Fruit fly (Drosophila melanogaster): ENCODE results near the gene Art2.

DNA sequence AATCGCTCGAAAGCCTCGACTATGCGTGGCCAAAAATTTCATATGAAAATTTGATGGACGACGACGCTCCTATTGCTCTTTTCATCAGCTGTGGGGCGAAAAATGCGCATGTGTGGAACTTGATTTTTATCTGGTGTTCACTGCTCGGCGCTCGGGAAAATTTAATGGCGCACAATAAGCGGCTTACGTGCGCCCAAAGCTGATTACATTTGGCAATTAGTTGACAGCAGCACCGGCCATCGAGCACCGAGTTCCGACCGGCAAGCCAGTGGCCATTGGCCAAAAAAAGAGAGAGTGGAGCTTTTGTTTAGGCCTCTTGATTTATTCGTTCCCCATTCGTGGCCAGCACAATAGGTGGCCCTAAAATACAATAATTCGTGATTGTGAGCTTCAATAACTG, 14.5 kb upstream of the Art2 start:
- no peak for TF ChIP-seq fkh (GFP tag; optimal IDR thresholded peaks at IDR 0.05)
- no peak for TF ChIP-seq CG6808 (GFP tag; optimal IDR thresholded peaks at IDR 0.05)
- TF ChIP-seq salr (GFP tag; optimal IDR thresholded peaks at IDR 0.05): no peak
- TF ChIP-seq CG16779 (tag; optimal IDR thresholded peaks at IDR 0.05): no peak
- no peak for TF ChIP-seq Sox102F (GFP tag; optimal IDR thresholded peaks at IDR 0.05)
- TF ChIP-seq spab (GFP tag; optimal IDR thresholded peaks at IDR 0.05): no peak
- no peak for TF ChIP-seq CG8632 (GFP tag; optimal IDR thresholded peaks at IDR 0.05)
- no peak for TF ChIP-seq CG11294 (GFP tag; IDR thresholded peaks at IDR 0.05)
- TF ChIP-seq CG6792 (GFP tag; optimal IDR thresholded peaks at IDR 0.05): no peak
- TF ChIP-seq CG3032 (tag; optimal IDR thresholded peaks at IDR 0.05): no peak
- no peak for TF ChIP-seq Eip93F (GFP tag; optimal IDR thresholded peaks at IDR 0.05)
- TF ChIP-seq Eip75B (GFP tag; optimal IDR thresholded peaks at IDR 0.05): no peak
- TF ChIP-seq CG11902 (GFP tag; optimal IDR thresholded peaks at IDR 0.05): no peak
